Worm (Caenorhabditis elegans): ENCODE results near the gene nkat-1.

ce11 chrX:14134883-14135282 is 5.1 kb downstream of the nkat-1 start:
- TF ChIP-seq nhr-11 (tag; optimal IDR thresholded peaks at IDR 0.05) (no peak), dmd-4 (tag; optimal IDR thresholded peaks at IDR 0.05; ENCODE audit: borderline replicate concordance) (no peak), pros-1 (tag; optimal IDR thresholded peaks at IDR 0.05) (no peak), pqm-1 (tag; optimal IDR thresholded peaks at IDR 0.05) (no peak)

All from whole organism, late embryonic.